Worm (Caenorhabditis elegans) whole organism, L4/young adult: Measurements from ENCODE around the gene T20D3.5.
A peak's percentile ranks its signal among the peaks of the same experiment; 100 is the strongest.

Experiments used
- W03F9.2 ChIP-seq: fragments of 150-350 bp; optimal IDR thresholded peaks from 2 replicates; lab custom pipeline; 2014; ENCODE audit warnings: missing biosample characterization, missing genetic modification characterization
- dao-5 ChIP-seq: sonication (generic microtip); optimal IDR thresholded peaks from 2 replicates; lab custom pipeline; 2016; ENCODE audit warnings: missing genotype, missing genetic modification characterization, moderate library complexity, missing compliant biosample characterization
- him-1 ChIP-seq: sonication (generic microtip); optimal IDR thresholded peaks from 2 replicates; lab custom pipeline; 2016; ENCODE audit warnings: missing genotype, missing genetic modification reagents, missing genetic modification characterization, missing compliant biosample characterization

ce11 chrIV:9367852-9368627 lies 31.2 kb downstream of the T20D3.5 start:
- TF ChIP-seq W03F9.2 (tag; lab: Kevin White, UChicago) (peak; percentile 43), him-1 (tag; lab: Kevin White, UChicago) (no peak), dao-5 (tag; lab: Kevin White, UChicago) (no peak)
